Fruit fly (Drosophila melanogaster): ENCODE data around the gene Myo61F.
A peak's percentile ranks its signal among the peaks of the same experiment; 100 is the strongest.

The Myo61F gene

DNA sequence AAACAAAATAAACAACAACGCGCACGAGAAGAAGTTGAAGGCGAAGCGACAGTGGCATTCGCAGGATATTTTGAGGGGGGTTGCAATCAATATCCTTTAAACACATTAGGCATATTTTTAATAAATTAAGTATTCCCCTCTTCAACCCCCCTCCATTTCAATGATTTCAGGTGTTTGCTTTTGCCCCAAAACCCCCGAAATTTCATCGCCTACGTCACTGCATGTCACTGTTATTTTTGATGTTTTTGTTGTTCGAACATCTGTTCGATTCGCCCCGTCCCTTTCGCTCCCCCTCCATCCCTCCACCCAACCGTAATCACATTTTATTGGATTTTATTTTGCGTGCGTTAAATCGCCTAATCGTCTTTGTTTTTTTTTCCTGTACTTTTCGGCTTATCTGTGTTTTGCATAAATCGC is 49.9 kb downstream of the Myo61F start (continued):
- TF ChIP-seq D19B (GFP tag; optimal IDR thresholded peaks at IDR 0.05) (peak; percentile 46), stc (GFP tag; IDR thresholded peaks at IDR 0.05) (peak; percentile 85), CG2889 (GFP tag; IDR thresholded peaks at IDR 0.05) (peak; percentile 84), ems (GFP tag; optimal IDR thresholded peaks at IDR 0.05) (peak; percentile 76), CG1603 (tag; optimal IDR thresholded peaks at IDR 0.05) (peak; percentile 87), CTCF (GFP tag; optimal IDR thresholded peaks at IDR 0.05) (no peak), CG9876 (GFP tag; optimal IDR thresholded peaks at IDR 0.05) (peak; percentile 63), CG5953 (GFP tag; IDR thresholded peaks at IDR 0.05) (peak; percentile 58; the same call in 1 of the 2 replicates), CG4328 (GFP tag; optimal IDR thresholded peaks at IDR 0.05) (no peak), Opbp (GFP tag; IDR thresholded peaks at IDR 0.05; ENCODE audit: partially characterized antibody) (no peak), CG10321 (GFP tag; IDR thresholded peaks at IDR 0.05) (no peak; the same call in 1 of the 2 replicates), Lpt (GFP tag; optimal IDR thresholded peaks at IDR 0.05) (no peak), bigmax (GFP tag; optimal IDR thresholded peaks at IDR 0.05) (no peak), klu (GFP tag; IDR thresholded peaks at IDR 0.05) (peak; percentile 60), Aef1 (GFP tag; IDR thresholded peaks at IDR 0.05) (peak; percentile 83), CG18011 (GFP tag; optimal IDR thresholded peaks at IDR 0.05) (peak; percentile 42), CG4360 (GFP tag; IDR thresholded peaks at IDR 0.05) (peak; percentile 88), NfI (GFP tag; optimal IDR thresholded peaks at IDR 0.05) (peak; percentile 56), kah (GFP tag; optimal IDR thresholded peaks at IDR 0.05) (no peak), CG5180 (GFP tag; optimal IDR thresholded peaks at IDR 0.05) (peak; percentile 96), fd102C (GFP tag; optimal IDR thresholded peaks at IDR 0.05) (peak; percentile 71), CG10267 (tag; optimal IDR thresholded peaks at IDR 0.05) (peak; percentile 76), vnd (GFP tag; IDR thresholded peaks at IDR 0.05; ENCODE audit: partially characterized antibody) (no peak), dysf (GFP tag; IDR thresholded peaks at IDR 0.05) (peak; percentile 89), CG7839 (tag; optimal IDR thresholded peaks at IDR 0.05) (peak; percentile 79), MESR4 (GFP tag; optimal IDR thresholded peaks at IDR 0.05) (no peak), CG6654 (GFP tag; optimal IDR thresholded peaks at IDR 0.05) (peak; percentile 27), NC2β (GFP tag; optimal IDR thresholded peaks at IDR 0.05) (peak; percentile 60), Dbx (GFP tag; IDR thresholded peaks at IDR 0.05) (peak; percentile 84), sd (tag; optimal IDR thresholded peaks at IDR 0.05) (peak; percentile 49), Oli (tag; optimal IDR thresholded peaks at IDR 0.05) (peak; percentile 78), Deaf1 (tag; optimal IDR thresholded peaks at IDR 0.05) (peak; percentile 22), CG5245 (GFP tag; optimal IDR thresholded peaks at IDR 0.05) (peak; percentile 40), zen (tag; optimal IDR thresholded peaks at IDR 0.05) (peak; percentile 92), Rfx (GFP tag; IDR thresholded peaks at IDR 0.05) (peak; percentile 91), Ets97D (GFP tag; optimal IDR thresholded peaks at IDR 0.05) (peak; percentile 62), grau (tag; optimal IDR thresholded peaks at IDR 0.05) (peak; percentile 71), CG13123 (GFP tag; optimal IDR thresholded peaks at IDR 0.05) (peak; percentile 55), CG10274 (GFP tag; optimal IDR thresholded peaks at IDR 0.05) (peak; percentile 42), CG3995 (GFP tag; optimal IDR thresholded peaks at IDR 0.05) (peak; percentile 48), CG15479 (GFP tag; optimal IDR thresholded peaks at IDR 0.05) (peak; percentile 46), CG11504 (tag; optimal IDR thresholded peaks at IDR 0.05) (peak; percentile 74), HmgZ (tag; optimal IDR thresholded peaks at IDR 0.05) (peak; percentile 63), CG7271 (tag; optimal IDR thresholded peaks at IDR 0.05) (peak; percentile 81), zfh2 (GFP tag; optimal IDR thresholded peaks at IDR 0.05) (peak; percentile 56), bcd (GFP tag; optimal IDR thresholded peaks at IDR 0.05) (peak; percentile 83), CG6791 (GFP tag; IDR thresholded peaks at IDR 0.05; ENCODE audit: partially characterized antibody) (no peak), prd (optimal IDR thresholded peaks at IDR 0.05) (no peak), prd (GFP tag; IDR thresholded peaks at IDR 0.05) (peak; percentile 98), CG8924 (tag; optimal IDR thresholded peaks at IDR 0.05) (peak; percentile 79), hth (optimal IDR thresholded peaks at IDR 0.05) (no peak), Tbp (GFP tag; optimal IDR thresholded peaks at IDR 0.05) (no peak)

All from whole organism, embryonic.